Fruit fly (Drosophila melanogaster) Kc167 (cell line): ENCODE measurements around the gene osp.

Experiments
- Myc ChIP-seq: fragments of >200 bp; optimal IDR thresholded peaks from 2 replicates; lab custom pipeline; 2017; ENCODE audit warnings: missing external identifiers
- Sin3A ChIP-seq: fragments of >200 bp; optimal IDR thresholded peaks from 2 replicates; lab custom pipeline; 2018; ENCODE audit warnings: missing external identifiers
- h ChIP-seq: fragments of >200 bp; optimal IDR thresholded peaks from 3 replicates; lab custom pipeline; 2018; ENCODE audit warnings: missing external identifiers
- insv ChIP-seq: fragments of >200 bp; optimal IDR thresholded peaks from 3 replicates; lab custom pipeline; 2018; ENCODE audit warnings: missing external identifiers
- psq ChIP-seq: fragments of >200 bp; optimal IDR thresholded peaks from 2 replicates; lab custom pipeline; 2017; ENCODE audit warnings: missing external identifiers
- ttk ChIP-seq: sonication (Bioruptor generic); optimal IDR thresholded peaks from 2 replicates; lab custom pipeline; 2017; ENCODE audit warnings: missing external identifiers

The osp gene

DNA sequence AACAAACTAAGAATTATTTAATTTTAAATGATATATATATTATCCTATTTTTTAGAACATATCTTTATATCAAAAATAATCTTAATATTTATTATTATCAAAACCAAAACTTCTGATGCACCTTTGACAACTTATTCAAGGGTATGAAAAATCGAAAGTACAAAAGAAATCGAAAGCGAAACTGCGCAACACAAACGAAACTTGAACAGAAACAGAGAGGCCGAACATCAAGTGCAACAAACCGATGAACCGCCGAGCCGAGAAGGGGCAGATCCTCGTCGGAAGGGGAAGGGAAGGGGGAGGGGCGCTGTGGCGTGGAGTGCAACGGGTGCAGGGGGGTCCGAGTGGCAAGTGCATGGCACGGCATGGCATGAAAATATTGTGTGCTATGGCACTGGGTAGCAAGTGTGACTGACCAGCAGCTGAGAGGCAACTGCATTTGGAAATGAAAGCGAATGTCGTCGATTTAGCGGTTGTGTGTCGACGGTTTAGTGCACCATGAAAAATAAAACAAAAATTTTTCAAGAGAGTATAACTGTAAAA lies 47.0 kb downstream of the osp start:
- no peak for TF ChIP-seq ttk

DNA sequence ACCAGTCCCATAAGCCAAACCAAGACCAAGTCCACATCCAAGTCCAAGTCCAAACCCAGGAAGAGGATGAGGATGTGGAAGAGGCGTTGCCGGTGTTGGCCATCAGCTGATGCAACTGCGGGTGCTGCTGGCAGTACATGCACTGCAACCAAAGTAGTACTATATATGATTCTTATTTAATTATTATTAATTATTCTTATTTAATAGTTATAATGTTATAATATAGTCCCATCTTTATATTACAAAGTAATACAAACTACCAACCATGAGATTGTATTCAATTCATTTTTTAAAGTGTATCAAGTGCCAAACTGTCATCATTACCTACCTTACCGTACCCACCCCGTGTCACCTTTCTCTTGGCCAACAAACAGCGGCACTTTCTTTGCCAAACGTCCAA lies 54.2 kb downstream of the osp start:
- TF ChIP-seq h (no peak), psq (no peak), insv (lab: Kevin White, UChicago) (no peak)

DNA sequence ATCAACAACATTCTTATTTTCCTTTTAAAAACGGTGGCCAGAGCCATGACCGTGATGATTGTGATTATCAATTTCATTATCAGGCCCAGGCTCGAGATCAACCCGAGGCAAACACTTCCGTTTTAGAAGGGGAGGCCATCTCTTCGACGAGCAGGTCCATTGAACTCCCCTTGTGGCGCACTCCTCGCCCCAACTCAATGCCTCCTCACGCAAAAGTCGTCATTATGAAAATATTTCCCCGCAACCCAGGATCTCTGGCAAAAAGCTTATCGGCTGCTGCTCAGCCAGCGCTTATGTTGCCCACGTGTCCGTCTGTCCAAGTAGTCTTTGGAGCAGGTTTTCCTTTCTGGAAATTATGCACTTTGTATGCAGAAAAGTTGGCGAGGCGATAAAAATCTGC lies 56.3 kb downstream of the osp start:
- TF ChIP-seq psq, result no peak
- no peak for TF ChIP-seq ttk
- no peak for TF ChIP-seq insv (lab: Kevin White, UChicago)
- no peak for TF ChIP-seq Myc (lab: Kevin White, UChicago)
- TF ChIP-seq Sin3A (lab: Kevin White, UChicago), result no peak
- TF ChIP-seq h, result no peak

DNA sequence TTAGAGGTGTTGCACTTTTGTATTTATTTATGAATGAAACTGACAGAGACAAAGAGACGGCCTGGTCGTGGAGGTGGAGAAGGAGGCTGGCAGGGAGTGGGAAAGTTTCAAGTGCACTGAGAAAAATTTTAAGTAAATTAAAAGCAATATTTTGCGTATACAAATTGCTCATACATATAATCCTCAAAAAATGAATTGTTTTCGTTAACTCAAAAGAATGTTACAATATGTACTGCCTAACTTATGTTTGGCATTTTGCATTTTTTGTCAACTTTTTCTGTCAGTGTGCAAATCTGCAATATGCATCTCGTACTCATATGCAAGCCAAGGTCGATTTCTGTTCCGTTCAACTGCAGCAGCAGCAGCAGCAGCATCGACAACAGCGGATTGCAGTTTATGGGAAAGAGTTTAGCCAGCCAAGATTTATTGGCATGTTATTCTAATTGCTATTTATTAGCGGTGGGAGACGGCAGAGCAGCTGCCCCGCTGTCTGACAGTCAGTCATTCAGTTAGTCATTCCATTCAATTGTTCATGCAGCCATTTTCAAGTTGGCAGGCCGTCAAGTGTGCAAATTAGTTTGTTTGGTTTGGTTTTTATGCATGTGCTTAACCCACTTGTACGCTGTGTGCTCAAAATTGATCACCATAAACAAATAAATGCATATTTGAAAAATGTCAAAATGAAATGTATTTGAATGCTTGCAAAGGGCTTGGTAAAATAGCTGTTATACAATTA lies 58.0 kb downstream of the osp start:
- no peak for TF ChIP-seq Sin3A (lab: Kevin White, UChicago)
- TF ChIP-seq psq, result no peak
- no peak for TF ChIP-seq Myc (lab: Kevin White, UChicago)
- no peak for TF ChIP-seq ttk
- no peak for TF ChIP-seq insv (lab: Kevin White, UChicago)
- TF ChIP-seq h, result no peak

DNA sequence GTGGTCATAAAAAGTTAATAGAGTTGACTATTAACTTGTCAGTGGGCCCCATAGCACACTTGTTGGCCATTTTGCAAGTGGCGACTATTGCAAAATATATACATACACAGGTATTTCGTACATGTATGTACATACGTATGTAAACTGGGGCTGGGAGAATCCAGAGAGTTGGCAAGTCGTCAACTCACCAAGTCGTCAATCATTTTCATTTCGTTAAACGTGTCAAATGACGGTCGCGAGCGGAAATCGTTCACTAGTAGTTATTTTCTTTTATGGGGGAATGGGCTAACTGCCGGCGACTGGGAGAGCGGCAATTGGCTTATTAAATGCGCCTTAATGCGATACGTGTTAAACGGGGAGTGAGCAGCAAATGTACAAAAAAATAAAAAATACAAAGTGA lies 60.4 kb downstream of the osp start:
- no peak for TF ChIP-seq insv (lab: Kevin White, UChicago)
- no peak for TF ChIP-seq Myc (lab: Kevin White, UChicago)
- no peak for TF ChIP-seq ttk
- TF ChIP-seq psq, result no peak
- no peak for TF ChIP-seq h
- no peak for TF ChIP-seq Sin3A (lab: Kevin White, UChicago)

DNA sequence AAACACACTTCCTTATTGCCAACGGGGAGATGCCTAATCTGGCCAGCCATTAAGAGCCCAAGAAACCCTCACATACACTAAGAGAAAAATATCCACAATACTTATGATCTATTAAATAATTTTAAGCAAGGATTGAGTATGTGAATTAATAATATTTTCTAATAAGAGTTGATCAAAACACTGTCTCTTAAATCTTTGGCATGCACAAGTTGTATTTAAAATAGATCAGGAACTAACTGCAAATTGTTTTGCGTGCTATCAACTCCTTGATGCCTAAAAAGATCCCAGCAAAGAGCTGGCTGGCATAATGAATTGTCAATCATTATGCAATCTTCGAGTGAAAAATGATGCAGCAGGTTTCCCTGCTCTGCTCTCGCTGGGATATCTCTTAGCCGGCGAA lies 62.0 kb downstream of the osp start:
- TF ChIP-seq Sin3A (lab: Kevin White, UChicago) (no peak), h (no peak), psq (no peak), Myc (lab: Kevin White, UChicago) (no peak), insv (lab: Kevin White, UChicago) (no peak), ttk (no peak)

DNA sequence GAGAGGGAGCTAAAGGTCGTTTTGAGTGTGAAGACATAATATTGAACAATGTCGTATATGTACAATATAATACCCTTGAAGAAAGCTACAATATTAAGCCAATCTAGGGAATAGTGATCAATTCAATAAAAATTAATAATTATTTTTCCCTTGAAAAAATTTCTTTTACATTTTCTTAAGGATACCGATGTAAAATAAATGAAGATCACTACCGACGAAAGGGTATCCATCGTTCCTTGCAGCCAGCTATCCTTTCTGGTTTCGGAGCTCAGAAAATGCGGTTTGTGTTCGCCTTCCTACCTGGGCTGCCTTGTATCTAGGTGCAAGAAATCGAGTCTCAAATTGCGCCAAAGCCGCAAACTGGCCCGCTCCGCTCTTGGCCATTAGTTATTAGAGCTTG lies 64.5 kb downstream of the osp start:
- TF ChIP-seq Sin3A (lab: Kevin White, UChicago), result no peak
- no peak for TF ChIP-seq Myc (lab: Kevin White, UChicago)
- TF ChIP-seq psq, result no peak
- no peak for TF ChIP-seq insv (lab: Kevin White, UChicago)
- TF ChIP-seq ttk, result no peak
- no peak for TF ChIP-seq h

DNA sequence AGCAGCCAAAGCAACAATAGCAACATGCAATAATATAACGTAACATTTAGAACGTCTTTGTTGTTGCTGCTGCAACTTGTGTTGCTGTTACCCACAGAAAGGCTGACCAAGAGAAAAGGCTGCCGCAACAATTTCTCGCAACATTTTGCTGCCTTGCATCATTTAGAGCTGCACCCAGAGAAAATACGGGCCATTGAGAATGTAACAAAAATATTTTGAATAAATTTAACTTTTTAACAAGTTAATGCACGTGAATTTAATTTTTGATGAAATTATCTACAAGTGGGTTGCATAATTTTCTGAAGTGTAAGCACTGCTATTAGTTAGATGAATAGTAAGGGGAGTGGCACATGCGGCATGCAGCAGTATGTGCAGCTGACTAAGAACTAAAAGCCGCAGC lies 65.3 kb downstream of the osp start:
- TF ChIP-seq h (no peak), psq (no peak), Myc (lab: Kevin White, UChicago) (no peak), Sin3A (lab: Kevin White, UChicago) (no peak), ttk (no peak), insv (lab: Kevin White, UChicago) (no peak)

DNA sequence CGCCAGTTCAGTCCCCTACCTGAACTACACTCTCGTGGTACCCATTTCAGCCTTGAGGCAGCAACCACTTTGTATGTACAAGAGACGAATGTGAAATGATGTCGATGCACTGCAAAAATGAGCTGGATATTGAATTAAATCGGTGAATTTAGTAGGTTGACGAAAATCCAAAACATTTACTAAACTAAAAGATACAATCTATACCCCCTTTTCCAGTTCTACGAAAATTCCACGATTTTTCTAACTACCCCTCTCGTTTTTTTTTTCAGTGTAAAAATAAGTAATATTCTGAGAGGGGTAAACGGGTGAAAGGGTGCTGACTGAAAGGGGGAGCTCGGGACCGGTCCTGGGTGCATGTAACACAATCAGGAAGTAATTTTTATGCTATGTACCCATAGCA lies 67.0 kb downstream of the osp start:
- no peak for TF ChIP-seq Sin3A (lab: Kevin White, UChicago)
- no peak for TF ChIP-seq psq
- TF ChIP-seq ttk, result no peak
- TF ChIP-seq insv (lab: Kevin White, UChicago), result no peak
- TF ChIP-seq Myc (lab: Kevin White, UChicago), result no peak
- no peak for TF ChIP-seq h

DNA sequence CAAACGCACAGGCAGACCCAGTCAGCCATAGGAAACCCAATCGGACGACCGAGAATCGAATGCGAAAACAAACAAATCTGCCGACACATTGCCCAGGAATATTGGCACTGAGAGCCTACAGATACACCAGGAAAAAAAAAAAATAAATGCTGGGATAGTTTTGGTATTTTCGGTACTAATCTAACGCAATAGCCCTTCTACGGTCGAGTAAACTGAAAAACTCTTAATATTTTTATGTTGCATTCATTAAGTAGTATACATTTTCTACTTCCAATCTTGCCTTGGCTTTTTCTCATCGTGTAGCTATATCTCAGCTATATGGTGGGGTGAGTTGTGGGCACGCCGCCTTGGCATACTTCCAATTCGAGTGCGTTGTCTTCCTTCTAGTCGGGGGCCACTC lies 69.5 kb downstream of the osp start:
- TF ChIP-seq Sin3A (lab: Kevin White, UChicago) (no peak), psq (no peak), Myc (lab: Kevin White, UChicago) (no peak), insv (lab: Kevin White, UChicago) (no peak), h (no peak), ttk (no peak)

DNA sequence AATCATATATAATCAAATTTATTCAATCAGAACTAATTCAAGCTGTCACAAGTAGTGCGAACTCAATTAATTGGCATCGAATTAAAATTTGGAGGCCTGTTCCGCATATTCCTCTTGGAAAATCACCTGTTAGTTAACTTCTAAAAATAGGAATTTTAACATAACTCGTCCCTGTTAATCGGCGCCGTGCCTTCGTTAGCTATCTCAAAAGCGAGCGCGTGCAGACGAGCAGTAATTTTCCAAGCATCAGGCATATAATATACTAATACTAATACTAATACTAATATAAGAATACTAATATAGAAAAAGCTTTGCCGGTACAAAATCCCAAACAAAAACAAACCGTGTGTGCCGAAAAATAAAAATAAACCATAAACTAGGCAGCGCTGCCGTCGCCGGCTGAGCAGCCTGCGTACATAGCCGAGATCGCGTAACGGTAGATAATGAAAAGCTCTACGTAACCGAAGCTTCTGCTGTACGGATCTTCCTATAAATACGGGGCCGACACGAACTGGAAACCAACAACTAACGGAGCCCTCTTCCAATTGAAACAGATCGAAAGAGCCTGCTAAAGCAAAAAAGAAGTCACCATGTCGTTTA lies 73.3 kb downstream of the osp start:
- TF ChIP-seq psq (no peak), h (no peak), Myc (lab: Kevin White, UChicago) (no peak)

DNA sequence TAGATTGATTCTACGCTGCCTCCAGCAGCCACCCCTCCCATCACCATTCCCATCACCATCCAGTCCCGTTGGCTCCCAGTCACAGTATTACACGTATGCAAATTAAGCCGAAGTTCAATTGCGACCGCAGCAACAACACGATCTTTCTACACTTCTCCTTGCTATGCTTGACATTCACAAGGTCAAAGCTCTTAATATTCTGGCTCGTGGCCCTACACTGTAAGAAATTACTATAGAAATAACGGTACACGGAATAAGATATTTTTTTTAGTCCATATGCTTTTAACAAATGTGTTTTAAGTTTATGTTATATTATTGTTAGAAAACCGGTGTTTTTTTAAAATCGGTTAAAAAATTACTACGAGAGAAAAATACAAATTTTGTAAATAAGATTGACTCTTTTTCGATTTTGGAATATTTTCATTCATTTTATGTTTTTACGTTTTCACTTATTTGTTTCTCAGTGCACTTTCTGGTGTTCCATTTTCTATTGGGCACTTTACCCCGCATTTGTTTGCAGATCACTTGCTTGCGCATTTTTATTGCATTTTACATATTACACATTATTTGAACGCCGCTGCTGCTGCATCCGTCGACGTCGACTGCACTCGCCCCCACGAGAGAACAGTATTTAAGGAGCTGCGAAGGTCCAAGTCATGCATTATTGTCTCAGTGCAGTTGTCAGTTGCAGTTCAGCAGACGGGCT lies 74.1 kb downstream of the osp start, which contains the start of the genes Adh and Adhr:
Gene Adh, plus strand, starts transcription at position 656 of the 706 bp plus-strand sequence.
Gene Adhr, plus strand, starts transcription at position 656 of the 706 bp plus-strand sequence.
- TF ChIP-seq Myc (lab: Kevin White, UChicago), result no peak
- TF ChIP-seq ttk, result no peak
- TF ChIP-seq Sin3A (lab: Kevin White, UChicago), result no peak
- TF ChIP-seq insv (lab: Kevin White, UChicago), result no peak
- TF ChIP-seq h, result no peak
- TF ChIP-seq psq, result no peak

DNA sequence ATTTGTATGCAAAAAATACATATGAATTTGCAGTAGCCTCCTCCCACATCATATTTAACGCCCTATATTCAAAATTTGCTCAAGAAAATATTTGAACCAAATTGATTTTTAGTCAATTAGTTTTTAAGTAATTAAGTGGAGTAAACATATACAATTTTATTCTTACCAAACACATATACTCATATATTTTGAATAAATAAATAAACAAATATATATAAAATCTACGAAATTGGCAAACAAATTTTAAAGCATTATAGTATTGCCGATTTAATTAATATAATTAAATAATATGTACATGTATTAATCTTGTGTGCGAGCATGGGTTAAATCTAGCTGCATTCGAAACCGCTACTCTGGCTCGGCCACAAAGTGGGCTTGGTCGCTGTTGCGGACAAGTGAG lies 74.7 kb downstream of the osp start:
- no peak for TF ChIP-seq h
- TF ChIP-seq Sin3A (lab: Kevin White, UChicago), result no peak
- no peak for TF ChIP-seq insv (lab: Kevin White, UChicago)
- TF ChIP-seq Myc (lab: Kevin White, UChicago), result no peak
- no peak for TF ChIP-seq psq
- no peak for TF ChIP-seq ttk
